Worm (Caenorhabditis elegans) whole organism, L2 larva: ENCODE results near the gene srh-109.

Experiments used
- F13H6.1 ChIP-seq: sonication (generic microtip); optimal IDR thresholded peaks from 2 replicates; lab custom pipeline; 2016; ENCODE audit warnings: missing genetic modification characterization, missing compliant biosample characterization
- R02D3.7 ChIP-seq: fragments of 150-350 bp; optimal IDR thresholded peaks from 2 replicates; lab custom pipeline; 2014; ENCODE audit warnings: missing biosample characterization, missing genetic modification characterization
- Y55F3AM.14 ChIP-seq: fragments of 200-800 bp; sonication (Bioruptor generic); optimal IDR thresholded peaks from 2 replicates; lab custom pipeline; 2018; ENCODE audit warnings: mild to moderate bottlenecking, missing genetic modification characterization, missing compliant biosample characterization
- alr-1 ChIP-seq: fragments of 150-350 bp; optimal IDR thresholded peaks from 2 replicates; lab custom pipeline; 2014; ENCODE audit warnings: missing biosample characterization, missing genetic modification characterization
- ama-1 ChIP-seq: fragments of 150-350 bp; optimal IDR thresholded peaks from 2 replicates; lab custom pipeline; 2018; ENCODE audit warnings: inconsistent platforms
- blmp-1 ChIP-seq: sonication (generic microtip); optimal IDR thresholded peaks from 2 replicates; lab custom pipeline; 2017; ENCODE audit warnings: missing genetic modification characterization, mild to moderate bottlenecking, missing compliant biosample characterization, antibody characterized with exemption, moderate library complexity; ENCODE audit not compliant: insufficient read depth
- egl-27 ChIP-seq: sonication (generic microtip); optimal IDR thresholded peaks from 3 replicates; lab custom pipeline; 2017; ENCODE audit warnings: missing biosample characterization, missing genetic modification reagents, missing genetic modification characterization
- elt-3 ChIP-seq: sonication (generic microtip); optimal IDR thresholded peaks from 2 replicates; lab custom pipeline; 2017; ENCODE audit warnings: missing biosample characterization, missing genetic modification characterization
- fos-1 ChIP-seq: fragments of 150-350 bp; optimal IDR thresholded peaks from 2 replicates; lab custom pipeline; 2014; ENCODE audit warnings: missing biosample characterization, missing genetic modification characterization
- lin-11 ChIP-seq: fragments of 150-350 bp; sonication (generic microtip); optimal IDR thresholded peaks from 2 replicates; lab custom pipeline; 2014; ENCODE audit warnings: missing biosample characterization, missing genetic modification characterization, inconsistent platforms, mixed read lengths
- lin-13 ChIP-seq: fragments of 150-350 bp; optimal IDR thresholded peaks from 2 replicates; lab custom pipeline; 2014; ENCODE audit warnings: missing biosample characterization, missing genetic modification reagents, missing genetic modification characterization
- lin-39 ChIP-seq: fragments of 150-350 bp; optimal IDR thresholded peaks from 2 replicates; lab custom pipeline; 2014; ENCODE audit warnings: missing biosample characterization, missing genetic modification reagents, missing genetic modification characterization
- mab-5 ChIP-seq: fragments of 150-350 bp; optimal IDR thresholded peaks from 2 replicates; lab custom pipeline; 2014; ENCODE audit warnings: missing biosample characterization, missing genetic modification characterization
- mbf-1 ChIP-seq: sonication (generic microtip); optimal IDR thresholded peaks from 2 replicates; lab custom pipeline; 2017; ENCODE audit warnings: missing biosample characterization, missing genetic modification characterization
- nhr-10 ChIP-seq: sonication (generic microtip); optimal IDR thresholded peaks from 2 replicates; lab custom pipeline; 2017; ENCODE audit warnings: missing biosample characterization, missing genetic modification characterization
- nhr-11 ChIP-seq: fragments of 150-350 bp; optimal IDR thresholded peaks from 2 replicates; lab custom pipeline; 2014; ENCODE audit warnings: missing biosample characterization, missing genetic modification characterization
- nhr-12 ChIP-seq: fragments of 150-350 bp; optimal IDR thresholded peaks from 2 replicates; lab custom pipeline; 2014; ENCODE audit warnings: missing biosample characterization, missing genetic modification characterization
- nhr-129 ChIP-seq: fragments of 150-350 bp; optimal IDR thresholded peaks from 2 replicates; lab custom pipeline; 2014; ENCODE audit warnings: missing biosample characterization, missing genetic modification characterization
- nhr-21 ChIP-seq: fragments of 150-350 bp; optimal IDR thresholded peaks from 2 replicates; lab custom pipeline; 2014; ENCODE audit warnings: missing biosample characterization, missing genetic modification characterization
- nhr-23 ChIP-seq: fragments of 150-350 bp; optimal IDR thresholded peaks from 2 replicates; lab custom pipeline; 2014; ENCODE audit warnings: missing biosample characterization, missing genetic modification reagents, missing genetic modification characterization
- nhr-237 ChIP-seq: fragments of 150-350 bp; optimal IDR thresholded peaks from 2 replicates; lab custom pipeline; 2014; ENCODE audit warnings: missing biosample characterization, missing genetic modification characterization
- nhr-25 ChIP-seq: fragments of 150-350 bp; sonication (generic microtip); optimal IDR thresholded peaks from 3 replicates; lab custom pipeline; 2014; ENCODE audit warnings: missing biosample characterization, missing genetic modification characterization
- nhr-77 ChIP-seq: fragments of 150-350 bp; optimal IDR thresholded peaks from 2 replicates; lab custom pipeline; 2014; ENCODE audit warnings: missing biosample characterization, missing genetic modification characterization
- peb-1 ChIP-seq: fragments of 150-350 bp; optimal IDR thresholded peaks from 2 replicates; lab custom pipeline; 2014; ENCODE audit warnings: missing biosample characterization, missing genetic modification characterization
- sem-4 ChIP-seq: fragments of 150-350 bp; optimal IDR thresholded peaks from 2 replicates; lab custom pipeline; 2014; ENCODE audit warnings: missing biosample characterization, missing genetic modification reagents, missing genetic modification characterization
- skn-1 ChIP-seq: sonication (generic microtip); optimal IDR thresholded peaks from 2 replicates; lab custom pipeline; 2017; ENCODE audit warnings: missing biosample characterization, missing genetic modification characterization
- sma-9 ChIP-seq, 2 experiments: fragments of 150-350 bp in 1 of 2; sonication (generic microtip) in 1 of 2; optimal IDR thresholded peaks; 2 replicates each; lab custom pipeline; 2014 to 2016; ENCODE audit warnings: missing genetic modification characterization in 2 of 2, mild to moderate bottlenecking in 1 of 2, missing biosample characterization in 1 of 2, missing compliant biosample characterization in 1 of 2, missing genetic modification reagents in 1 of 2, moderate library complexity in 1 of 2
- unc-39 ChIP-seq: fragments of 150-350 bp; optimal IDR thresholded peaks from 2 replicates; lab custom pipeline; 2014; ENCODE audit warnings: missing biosample characterization, missing genetic modification characterization
- unc-62 ChIP-seq: fragments of 150-350 bp; optimal IDR thresholded peaks from 2 replicates; lab custom pipeline; 2014; ENCODE audit warnings: missing biosample characterization, missing genetic modification reagents, missing genetic modification characterization
- zag-1 ChIP-seq: fragments of 150-350 bp; optimal IDR thresholded peaks from 2 replicates; lab custom pipeline; 2014; ENCODE audit warnings: missing biosample characterization, missing genetic modification characterization
- ztf-11 ChIP-seq: sonication (generic microtip); optimal IDR thresholded peaks from 2 replicates; lab custom pipeline; 2017; ENCODE audit warnings: missing biosample characterization, missing genetic modification characterization
- ztf-4 ChIP-seq: fragments of 150-350 bp; optimal IDR thresholded peaks from 2 replicates; lab custom pipeline; 2014; ENCODE audit warnings: missing biosample characterization, missing genetic modification characterization

srh-109 gene

ce11 chrV:17215602-17216001 lies 4.6 kb downstream of the srh-109 start:
- TF ChIP-seq mbf-1 (tag; lab: Kevin White, UChicago) (no peak), nhr-11 (tag; lab: Kevin White, UChicago) (no peak), ztf-11 (no peak), skn-1 (tag; lab: Kevin White, UChicago) (no peak), egl-27 (tag; lab: Kevin White, UChicago) (no peak), nhr-23 (tag; lab: Kevin White, UChicago) (no peak), ama-1 (lab: Kevin White, UChicago) (no peak)

ce11 chrV:17212743-17213142 lies 7.5 kb downstream of the srh-109 start, which contains the start of gene srh-113:
Gene srh-113, plus strand, starts transcription at chrV:17213043.
- TF ChIP-seq lin-39 (tag; lab: Kevin White, UChicago) = no peak
- TF ChIP-seq zag-1 (tag; lab: Kevin White, UChicago) = no peak
- no peak for TF ChIP-seq sem-4 (tag; lab: Kevin White, UChicago)
- TF ChIP-seq nhr-77 = no peak
- no peak for TF ChIP-seq F13H6.1 (tag; lab: Kevin White, UChicago)
- TF ChIP-seq alr-1 (tag; lab: Kevin White, UChicago) = no peak
- TF ChIP-seq mab-5 (tag; lab: Kevin White, UChicago) = no peak

DNA sequence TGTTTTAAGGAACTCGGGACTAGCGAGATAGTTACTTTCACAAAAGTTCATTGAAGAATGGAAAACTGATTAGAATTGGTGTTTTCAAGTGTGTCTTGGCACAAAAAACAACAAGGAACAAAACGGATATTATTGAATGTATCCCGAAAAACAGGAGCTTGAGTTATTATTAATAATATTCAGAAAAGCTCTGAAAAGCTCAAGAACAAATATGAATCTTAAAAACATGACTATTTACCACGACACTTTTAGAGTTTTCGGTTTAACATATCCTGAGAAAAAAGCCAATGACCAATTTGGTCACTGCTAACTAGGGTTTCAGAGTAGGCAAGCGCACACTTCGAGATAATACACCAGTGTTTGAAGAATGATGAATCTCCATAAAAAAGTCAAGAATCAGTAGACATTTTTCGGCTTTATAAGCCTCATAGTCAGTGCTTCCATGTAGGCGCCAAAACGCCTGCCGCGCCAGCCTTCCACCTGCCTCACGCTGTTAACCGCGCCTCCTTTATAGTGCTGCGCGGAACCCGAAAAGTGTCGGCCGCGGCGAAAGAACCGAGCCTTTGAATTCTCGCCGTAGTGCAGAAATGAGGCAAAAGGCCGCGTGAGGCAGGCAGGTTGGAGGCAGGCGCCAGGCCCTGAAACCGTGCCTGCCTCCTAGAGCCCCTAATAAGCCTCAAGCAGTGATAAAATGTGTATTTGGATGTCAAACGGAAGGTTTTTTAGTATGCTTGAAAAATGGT lies 8.1 kb downstream of the srh-109 start, which contains the start of gene srh-236:
TSS of gene srh-236 (minus strand) at position 51 of the 743 bp plus-strand sequence.
- no peak for TF ChIP-seq alr-1 (tag; lab: Kevin White, UChicago)
- no peak for TF ChIP-seq lin-13 (GFP tag; lab: Kevin White, UChicago)
- TF ChIP-seq sma-9 (GFP tag; optimal IDR thresholded peaks at IDR 0.05; lab: Kevin White, UChicago) = no peak
- TF ChIP-seq sma-9 (tag; optimal IDR thresholded peaks at IDR 0.05; lab: Kevin White, UChicago) = no peak
- no peak for TF ChIP-seq nhr-12
- TF ChIP-seq R02D3.7 (tag; lab: Kevin White, UChicago) = no peak
- no peak for TF ChIP-seq nhr-237
- TF ChIP-seq, all 48 proteins: peak for 0

- no peak for TF ChIP-seq Y55F3AM.14 (GFP tag; lab: Kevin White, UChicago)
- TF ChIP-seq nhr-21 (tag; lab: Kevin White, UChicago) = no peak
- no peak for TF ChIP-seq ztf-4 (tag; lab: Kevin White, UChicago)
- TF ChIP-seq nhr-25 = no peak
- TF ChIP-seq nhr-23 (tag; lab: Kevin White, UChicago) = no peak
- no peak for TF ChIP-seq zag-1 (tag; lab: Kevin White, UChicago)
- TF ChIP-seq peb-1 (tag; lab: Kevin White, UChicago) = no peak
- TF ChIP-seq F13H6.1 (tag; lab: Kevin White, UChicago) = no peak
- TF ChIP-seq nhr-10 (tag; lab: Kevin White, UChicago) = no peak
- TF ChIP-seq alr-1 (tag; lab: Kevin White, UChicago) = no peak
- no peak for TF ChIP-seq lin-11
These were observed 12.2 kb downstream of the srh-109 start, which contains the start of gene Y68A4A.13 for ce11 chrV:17208045-17208444. Gene Y68A4A.13, minus strand, starts transcription at chrV:17208145.

DNA sequence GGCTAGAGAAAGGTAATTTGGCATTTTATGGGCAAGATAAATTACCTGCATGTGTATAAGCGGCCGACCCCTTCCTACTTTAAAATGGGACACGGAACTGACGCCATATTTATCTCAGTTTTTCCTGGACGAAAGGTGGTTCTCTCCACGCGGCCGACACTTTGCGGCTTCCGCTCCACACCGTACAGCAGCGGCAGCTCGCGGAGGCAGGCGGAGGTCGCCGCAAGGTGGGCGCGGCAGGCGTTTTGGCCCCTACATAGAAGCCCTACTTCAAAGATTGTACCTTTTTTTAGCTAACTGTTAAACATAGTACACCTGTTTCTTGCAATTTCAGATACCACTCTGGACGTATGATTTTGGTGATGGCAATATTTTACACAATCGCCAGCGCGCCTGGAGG lies 13.8 kb downstream of the srh-109 start:
- no peak for TF ChIP-seq unc-62 (GFP tag; lab: Kevin White, UChicago)
- no peak for TF ChIP-seq nhr-23 (tag; lab: Kevin White, UChicago)
- no peak for TF ChIP-seq fos-1
- TF ChIP-seq ztf-11 = no peak
- no peak for TF ChIP-seq unc-39 (tag; lab: Kevin White, UChicago)
- no peak for TF ChIP-seq skn-1 (tag; lab: Kevin White, UChicago)
- no peak for TF ChIP-seq peb-1 (tag; lab: Kevin White, UChicago)
- no peak for TF ChIP-seq elt-3
- TF ChIP-seq alr-1 (tag; lab: Kevin White, UChicago) = no peak
- no peak for TF ChIP-seq F13H6.1 (tag; lab: Kevin White, UChicago)

ce11 chrV:17201847-17202246 lies 18.4 kb downstream of the srh-109 start, which contains the start of gene Y68A4A.10:
Gene Y68A4A.10, plus strand, starts transcription at chrV:17202147.
- TF ChIP-seq nhr-21 (tag; lab: Kevin White, UChicago) (no peak), nhr-129 (tag; lab: Kevin White, UChicago) (no peak), blmp-1 (no peak), nhr-25 (no peak), R02D3.7 (tag; lab: Kevin White, UChicago) (no peak), lin-39 (tag; lab: Kevin White, UChicago) (no peak), nhr-12 (no peak), alr-1 (tag; lab: Kevin White, UChicago) (no peak), Y55F3AM.14 (GFP tag; lab: Kevin White, UChicago) (no peak), ztf-11 (no peak), ztf-4 (tag; lab: Kevin White, UChicago) (no peak)
